Worm (Caenorhabditis elegans): ENCODE data around the gene B0228.1.

B0228.1 gene

ce11 chrII:7755116-7755571, at the start of gene B0228.1, which contains the start of gene B0228.6:
Gene B0228.1, plus strand, starts transcription at chrII:7755343.
Gene B0228.6, minus strand, starts transcription at chrII:7755166.
- TF ChIP-seq hmg-11 (tag; optimal IDR thresholded peaks at IDR 0.05): no peak
- peak; percentile 48 for TF ChIP-seq snpc-4 (tag; optimal IDR thresholded peaks at IDR 0.05)

DNA sequence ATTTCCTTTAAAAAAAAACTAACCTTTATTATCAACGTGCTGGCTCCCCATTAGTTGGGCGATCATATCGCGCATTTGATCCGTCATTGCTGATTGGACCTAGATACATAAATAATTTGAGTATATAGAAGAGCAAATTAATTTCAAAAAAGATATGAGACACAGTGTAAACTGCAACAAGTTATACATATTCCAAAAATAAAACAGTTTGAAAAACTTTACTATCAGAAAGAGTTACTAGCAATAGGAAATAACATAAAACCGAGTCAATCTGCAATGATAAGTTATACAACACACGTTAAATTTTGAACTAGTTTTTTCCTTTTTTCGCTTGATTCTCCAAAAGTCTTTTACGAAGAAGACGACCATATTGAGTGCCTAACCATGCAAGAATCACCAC, 47.8 kb upstream of the B0228.1 start, which contains the start of gene luc-7L:
TSS of gene luc-7L (minus strand) at position 101 of the 400 bp plus-strand sequence.
- no peak for TF ChIP-seq lin-39 (tag; optimal IDR thresholded peaks at IDR 0.05)
- no peak for TF ChIP-seq jun-1 (tag; optimal IDR thresholded peaks at IDR 0.05)
- TF ChIP-seq daf-12 (tag; optimal IDR thresholded peaks at IDR 0.05): no peak
- no peak for TF ChIP-seq elt-2 (tag; optimal IDR thresholded peaks at IDR 0.05)
- no peak for TF ChIP-seq nhr-76 (tag; optimal IDR thresholded peaks at IDR 0.05)
- no peak for TF ChIP-seq skn-1 (tag; optimal IDR thresholded peaks at IDR 0.05)
- no peak for TF ChIP-seq ztf-4 (tag; optimal IDR thresholded peaks at IDR 0.05)
- no peak for TF ChIP-seq aly-2 (tag; optimal IDR thresholded peaks at IDR 0.05)
- TF ChIP-seq sea-2 (GFP tag; optimal IDR thresholded peaks at IDR 0.05): no peak
- TF ChIP-seq elt-1 (tag; optimal IDR thresholded peaks at IDR 0.05): no peak
- no peak for TF ChIP-seq pqm-1 (tag; optimal IDR thresholded peaks at IDR 0.05)
- no peak for TF ChIP-seq eor-1 (tag; optimal IDR thresholded peaks at IDR 0.05)
- TF ChIP-seq lin-15B (tag; optimal IDR thresholded peaks at IDR 0.05): no peak
- no peak for TF ChIP-seq tbx-2 (tag; optimal IDR thresholded peaks at IDR 0.05)
- TF ChIP-seq egl-27 (tag; optimal IDR thresholded peaks at IDR 0.05): no peak

DNA sequence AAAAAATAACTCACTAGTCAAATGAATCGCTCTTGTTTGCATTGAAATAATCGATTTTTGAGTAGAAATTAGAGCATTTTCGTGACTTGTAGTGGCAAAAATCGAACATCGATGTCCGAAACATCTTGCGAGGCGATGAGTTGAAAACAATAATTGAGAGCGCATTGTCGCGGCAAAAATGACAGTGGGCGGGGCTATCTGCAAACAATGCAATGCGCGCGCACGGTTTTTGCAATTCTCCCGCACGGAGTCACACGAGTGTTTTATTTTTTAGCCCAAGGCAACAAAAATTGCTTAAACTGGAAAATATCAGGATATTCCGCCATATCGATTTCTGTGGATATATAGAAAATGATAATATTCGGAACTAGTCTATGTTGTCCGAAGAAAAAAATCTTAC, 46.6 kb upstream of the B0228.1 start, which contains the start of gene B0495.9:
TSS of gene B0495.9 (minus strand) at position 171 of the 400 bp plus-strand sequence.
- TF ChIP-seq ceh-9 (tag; optimal IDR thresholded peaks at IDR 0.05) (no peak), mdl-1 (tag; optimal IDR thresholded peaks at IDR 0.05) (no peak), lsy-12 (tag; optimal IDR thresholded peaks at IDR 0.05) (no peak), hmg-11 (tag; optimal IDR thresholded peaks at IDR 0.05) (peak; percentile 65), ceh-16 (tag; optimal IDR thresholded peaks at IDR 0.05) (no peak), ceh-28 (tag; optimal IDR thresholded peaks at IDR 0.05) (peak; percentile 17), eor-1 (tag; optimal IDR thresholded peaks at IDR 0.05) (no peak), aly-2 (tag; optimal IDR thresholded peaks at IDR 0.05) (no peak), nhr-76 (tag; optimal IDR thresholded peaks at IDR 0.05) (no peak), fkh-10 (GFP tag; optimal IDR thresholded peaks at IDR 0.05) (no peak), pha-4 (tag; optimal IDR thresholded peaks at IDR 0.05) (no peak), elt-2 (tag; optimal IDR thresholded peaks at IDR 0.05) (peak; percentile 35), zag-1 (tag; optimal IDR thresholded peaks at IDR 0.05) (no peak), nhr-12 (tag; optimal IDR thresholded peaks at IDR 0.05) (no peak), daf-12 (tag; optimal IDR thresholded peaks at IDR 0.05) (no peak), elt-1 (tag; optimal IDR thresholded peaks at IDR 0.05) (no peak), elt-3 (tag; optimal IDR thresholded peaks at IDR 0.05) (no peak), snpc-4 (tag; optimal IDR thresholded peaks at IDR 0.05) (no peak), nhr-77 (tag; optimal IDR thresholded peaks at IDR 0.05) (no peak), egl-5 (tag; optimal IDR thresholded peaks at IDR 0.05) (no peak), nhr-23 (tag; optimal IDR thresholded peaks at IDR 0.05) (no peak), lin-39 (tag; optimal IDR thresholded peaks at IDR 0.05) (peak; percentile 70), nhr-67 (tag; optimal IDR thresholded peaks at IDR 0.05) (peak; percentile 33), mml-1 (tag; optimal IDR thresholded peaks at IDR 0.05) (no peak), nhr-11 (tag; optimal IDR thresholded peaks at IDR 0.05) (no peak), lin-15B (tag; optimal IDR thresholded peaks at IDR 0.05) (no peak), ztf-11 (tag; optimal IDR thresholded peaks at IDR 0.05) (no peak), jun-1 (tag; optimal IDR thresholded peaks at IDR 0.05) (no peak), skn-1 (tag; optimal IDR thresholded peaks at IDR 0.05) (no peak), ama-1 (optimal IDR thresholded peaks at IDR 0.05) (peak; percentile 51), nfya-1 (tag; optimal IDR thresholded peaks at IDR 0.05; ENCODE audit: insufficient read depth) (peak; percentile 61), ztf-4 (tag; optimal IDR thresholded peaks at IDR 0.05) (no peak), pqm-1 (tag; optimal IDR thresholded peaks at IDR 0.05) (no peak), egl-27 (tag; optimal IDR thresholded peaks at IDR 0.05) (no peak), unc-62 (GFP tag; optimal IDR thresholded peaks at IDR 0.05) (no peak), fkh-2 (tag; optimal IDR thresholded peaks at IDR 0.05) (no peak), tbx-2 (tag; optimal IDR thresholded peaks at IDR 0.05) (no peak), ZK546.5 (tag; optimal IDR thresholded peaks at IDR 0.05) (no peak), unc-39 (tag; optimal IDR thresholded peaks at IDR 0.05) (no peak), nhr-28 (tag; optimal IDR thresholded peaks at IDR 0.05) (no peak), ceh-82 (tag; optimal IDR thresholded peaks at IDR 0.05) (peak; percentile 27), nhr-25 (tag; optimal IDR thresholded peaks at IDR 0.05) (no peak), nhr-43 (tag; optimal IDR thresholded peaks at IDR 0.05; ENCODE audit: poor library complexity, severe bottlenecking) (peak; percentile 73), sea-2 (GFP tag; optimal IDR thresholded peaks at IDR 0.05) (no peak), R02D3.7 (tag; optimal IDR thresholded peaks at IDR 0.05) (peak; percentile 29), fos-1 (tag; optimal IDR thresholded peaks at IDR 0.05) (no peak), nhr-237 (tag; optimal IDR thresholded peaks at IDR 0.05) (no peak)
